Fruit fly (Drosophila melanogaster) whole organism, prepupa: ENCODE results near the gene Helz.
A peak's percentile ranks its signal among the peaks of the same experiment; 100 is the strongest.

Source experiments
- Blimp-1 ChIP-seq: fragments of 200-800 bp; sonication (Bioruptor generic); optimal IDR thresholded peaks from 3 replicates; lab custom pipeline; 2017; ENCODE audit warnings: missing biosample characterization, missing genetic modification characterization, mild to moderate bottlenecking, moderate library complexity, missing genetic modification reagents
- CG10631 ChIP-seq: fragments of 200-800 bp; sonication (Bioruptor generic); optimal IDR thresholded peaks from 2 replicates; lab custom pipeline; 2016; ENCODE audit warnings: missing biosample characterization, missing genetic modification characterization
- CG10669 ChIP-seq: fragments of 200-800 bp; sonication (Bioruptor generic); optimal IDR thresholded peaks from 3 replicates; lab custom pipeline; 2018; ENCODE audit warnings: missing biosample characterization, mild to moderate bottlenecking, missing genetic modification characterization, moderate library complexity
- CG11294 ChIP-seq: fragments of 200-800 bp; sonication (Bioruptor generic); IDR thresholded peaks from 2 replicates; pipeline ENCODE4 v1.3.6; 2022; ENCODE audit warnings: missing biosample characterization, missing genetic modification characterization
- CG11762 ChIP-seq: fragments of 200-800 bp; sonication (Bioruptor generic); optimal IDR thresholded peaks from 3 replicates; lab custom pipeline; 2016; ENCODE audit warnings: missing biosample characterization, missing genetic modification characterization; ENCODE audit not compliant: insufficient read depth
- CG11902 ChIP-seq: fragments of 200-800 bp; sonication (Bioruptor generic); optimal IDR thresholded peaks from 3 replicates; lab custom pipeline; 2016; ENCODE audit warnings: missing biosample characterization, missing genetic modification characterization
- CG15336 ChIP-seq: fragments of 200-800 bp; sonication (Bioruptor generic); IDR thresholded peaks from 2 replicates; pipeline ENCODE4 v1.3.6; 2022; ENCODE audit warnings: missing biosample characterization, missing genetic modification characterization
- CG1621 ChIP-seq: fragments of 200-800 bp; sonication (Bioruptor generic); optimal IDR thresholded peaks from 3 replicates; lab custom pipeline; 2018; ENCODE audit warnings: missing biosample characterization, mild to moderate bottlenecking, missing genetic modification characterization
- CG16779 ChIP-seq: fragments of 200-800 bp; sonication (Bioruptor generic); optimal IDR thresholded peaks from 3 replicates; lab custom pipeline; 2017; ENCODE audit warnings: missing biosample characterization, mild to moderate bottlenecking, missing genetic modification characterization
- CG3032 ChIP-seq: fragments of 200-800 bp; optimal IDR thresholded peaks from 2 replicates; lab custom pipeline; 2019; ENCODE audit warnings: missing biosample characterization, mild to moderate bottlenecking, missing genetic modification characterization, moderate library complexity
- CG32006 ChIP-seq: fragments of 200-800 bp; sonication (Bioruptor generic); optimal IDR thresholded peaks from 3 replicates; lab custom pipeline; 2017; ENCODE audit warnings: missing biosample characterization, mild to moderate bottlenecking, missing genetic modification characterization
- CG34406 ChIP-seq: fragments of 200-800 bp; sonication (Bioruptor generic); optimal IDR thresholded peaks from 3 replicates; lab custom pipeline; 2016; ENCODE audit warnings: missing biosample characterization, missing genetic modification characterization
- CG3919 ChIP-seq: fragments of 200-800 bp; sonication (Bioruptor generic); optimal IDR thresholded peaks from 3 replicates; lab custom pipeline; 2016; ENCODE audit warnings: missing biosample characterization, missing genetic modification characterization
- CG4318 ChIP-seq: fragments of 200-800 bp; sonication (Bioruptor generic); optimal IDR thresholded peaks from 3 replicates; lab custom pipeline; 2017; ENCODE audit warnings: missing biosample characterization, mild to moderate bottlenecking, missing genetic modification characterization
- CG6276 ChIP-seq: fragments of 200-800 bp; sonication (Bioruptor generic); optimal IDR thresholded peaks from 2 replicates; lab custom pipeline; 2017; ENCODE audit warnings: missing biosample characterization, mild to moderate bottlenecking, missing genetic modification characterization
- CG6792 ChIP-seq: fragments of 200-800 bp; sonication (Bioruptor generic); optimal IDR thresholded peaks from 3 replicates; lab custom pipeline; 2016; ENCODE audit warnings: missing biosample characterization, missing genetic modification characterization
- CG6808 ChIP-seq: fragments of 200-800 bp; sonication (Bioruptor generic); optimal IDR thresholded peaks from 3 replicates; lab custom pipeline; 2017; ENCODE audit warnings: missing biosample characterization, missing genetic modification characterization, mild to moderate bottlenecking, moderate library complexity, missing genetic modification reagents
- CG6854 ChIP-seq: fragments of 200-800 bp; sonication (Bioruptor generic); optimal IDR thresholded peaks from 2 replicates; lab custom pipeline; 2017; ENCODE audit warnings: missing biosample characterization, mild to moderate bottlenecking, missing genetic modification characterization
- CG7368 ChIP-seq: fragments of 200-800 bp; sonication (Bioruptor generic); optimal IDR thresholded peaks from 3 replicates; lab custom pipeline; 2016; ENCODE audit warnings: missing biosample characterization, missing genetic modification characterization
- CG8632 ChIP-seq: fragments of 200-800 bp; sonication (Bioruptor generic); optimal IDR thresholded peaks from 3 replicates; lab custom pipeline; 2016; ENCODE audit warnings: missing biosample characterization, missing genetic modification characterization
- CG9139 ChIP-seq: fragments of 200-800 bp; sonication (Bioruptor generic); optimal IDR thresholded peaks from 3 replicates; lab custom pipeline; 2017; ENCODE audit warnings: missing biosample characterization, mild to moderate bottlenecking, missing genetic modification characterization
- Eip75B ChIP-seq: fragments of 200-800 bp; sonication (Bioruptor generic); optimal IDR thresholded peaks from 3 replicates; lab custom pipeline; 2016; ENCODE audit warnings: missing biosample characterization, missing genetic modification characterization
- Eip78C ChIP-seq: fragments of 200-800 bp; sonication (Bioruptor generic); peaks from one replicate; lab custom pipeline; 2016; ENCODE audit warnings: missing biosample characterization, missing genetic modification characterization
- Eip93F ChIP-seq: fragments of 200-800 bp; sonication (Bioruptor generic); optimal IDR thresholded peaks from 2 replicates; lab custom pipeline; 2016; ENCODE audit warnings: missing biosample characterization, mild to moderate bottlenecking, missing genetic modification characterization
- Ets21C ChIP-seq: fragments of 200-800 bp; sonication (Bioruptor generic); optimal IDR thresholded peaks from 3 replicates; lab custom pipeline; 2016; ENCODE audit warnings: missing biosample characterization, missing genetic modification characterization
- Ets96B ChIP-seq: fragments of 200-800 bp; optimal IDR thresholded peaks from 2 replicates; lab custom pipeline; 2019; ENCODE audit warnings: missing biosample characterization, mild to moderate bottlenecking, missing genetic modification characterization, moderate library complexity
- Hr39 ChIP-seq: fragments of 200-800 bp; sonication (Bioruptor generic); optimal IDR thresholded peaks from 2 replicates; lab custom pipeline; 2016; ENCODE audit warnings: missing biosample characterization, missing genetic modification characterization
- Hr4 ChIP-seq: fragments of 200-800 bp; sonication (Bioruptor generic); optimal IDR thresholded peaks from 3 replicates; lab custom pipeline; 2016; ENCODE audit warnings: missing biosample characterization, missing genetic modification characterization
- Lpt ChIP-seq: fragments of 200-800 bp; sonication (Bioruptor generic); optimal IDR thresholded peaks from 3 replicates; lab custom pipeline; 2016; ENCODE audit warnings: missing biosample characterization, missing genetic modification characterization
- Met ChIP-seq: fragments of 200-800 bp; sonication (Bioruptor generic); optimal IDR thresholded peaks from 3 replicates; lab custom pipeline; 2016; ENCODE audit warnings: missing biosample characterization, missing genetic modification characterization
- Smox ChIP-seq: fragments of 200-800 bp; sonication (Bioruptor generic); optimal IDR thresholded peaks from 3 replicates; lab custom pipeline; 2016; ENCODE audit warnings: missing biosample characterization, missing genetic modification characterization
- Sox102F ChIP-seq: fragments of 200-800 bp; sonication (Bioruptor generic); optimal IDR thresholded peaks from 2 replicates; lab custom pipeline; 2016; ENCODE audit warnings: missing biosample characterization, mild to moderate bottlenecking, missing genetic modification characterization
- Sox14 ChIP-seq: fragments of 200-800 bp; sonication (Bioruptor generic); optimal IDR thresholded peaks from 3 replicates; lab custom pipeline; 2016; ENCODE audit warnings: missing biosample characterization, missing genetic modification characterization
- achi ChIP-seq: fragments of 200-800 bp; sonication (Bioruptor generic); optimal IDR thresholded peaks from 3 replicates; lab custom pipeline; 2016; ENCODE audit warnings: missing biosample characterization, missing genetic modification characterization
- acj6 ChIP-seq: fragments of 200-800 bp; sonication (Bioruptor generic); optimal IDR thresholded peaks from 3 replicates; lab custom pipeline; 2016; ENCODE audit warnings: missing biosample characterization, missing genetic modification characterization
- cyc ChIP-seq: fragments of 200-800 bp; sonication (Bioruptor generic); optimal IDR thresholded peaks from 3 replicates; lab custom pipeline; 2016; ENCODE audit warnings: missing biosample characterization, missing genetic modification characterization
- dac ChIP-seq: fragments of 200-800 bp; sonication (Bioruptor generic); optimal IDR thresholded peaks from 2 replicates; lab custom pipeline; 2017; ENCODE audit warnings: missing biosample characterization, mild to moderate bottlenecking, missing genetic modification characterization
- dsx ChIP-seq: fragments of 200-800 bp; optimal IDR thresholded peaks from 3 replicates; lab custom pipeline; 2019; ENCODE audit warnings: missing biosample characterization, mild to moderate bottlenecking, missing genetic modification characterization, moderate library complexity; ENCODE audit not compliant: poor library complexity, severe bottlenecking
- eg ChIP-seq: fragments of 200-800 bp; sonication (Bioruptor generic); IDR thresholded peaks from 3 replicates; pipeline ENCODE4 v1.3.6; 2022; ENCODE audit warnings: missing biosample characterization, missing genetic modification characterization
- esn ChIP-seq: fragments of 200-800 bp; sonication (Bioruptor generic); optimal IDR thresholded peaks from 2 replicates; lab custom pipeline; 2016; ENCODE audit warnings: missing biosample characterization, mild to moderate bottlenecking, missing genetic modification characterization, moderate library complexity
- fd59A ChIP-seq: fragments of 200-800 bp; sonication (Bioruptor generic); optimal IDR thresholded peaks from 2 replicates; lab custom pipeline; 2017; ENCODE audit warnings: missing biosample characterization, mild to moderate bottlenecking, missing genetic modification characterization, missing genetic modification reagents
- fd85E ChIP-seq: fragments of 200-800 bp; sonication (Bioruptor generic); optimal IDR thresholded peaks from 3 replicates; lab custom pipeline; 2016; ENCODE audit warnings: missing biosample characterization, missing genetic modification characterization
- fkh ChIP-seq: fragments of 200-800 bp; sonication (Bioruptor generic); optimal IDR thresholded peaks from 3 replicates; lab custom pipeline; 2017; ENCODE audit warnings: missing biosample characterization, mild to moderate bottlenecking, missing genetic modification characterization, moderate library complexity
- net ChIP-seq: fragments of 200-800 bp; sonication (Bioruptor generic); optimal IDR thresholded peaks from 3 replicates; lab custom pipeline; 2016; ENCODE audit warnings: missing biosample characterization, missing genetic modification characterization
- salr ChIP-seq, 2 experiments: fragments of 200-800 bp; sonication (Bioruptor generic); optimal IDR thresholded peaks; 3 replicates each; lab custom pipeline; 2016 to 2018; ENCODE audit warnings: missing biosample characterization in 2 of 2, missing genetic modification characterization in 2 of 2, mild to moderate bottlenecking in 1 of 2
- spab ChIP-seq: fragments of 200-800 bp; sonication (Bioruptor generic); optimal IDR thresholded peaks from 2 replicates; lab custom pipeline; 2017; ENCODE audit warnings: missing biosample characterization, mild to moderate bottlenecking, missing genetic modification characterization, missing genetic modification reagents
- ss ChIP-seq, 2 experiments: fragments of 200-800 bp; sonication (Bioruptor generic); optimal IDR thresholded peaks; 2 replicates in 1 of 2; 3 replicates in 1 of 2; lab custom pipeline; 2017 to 2018; ENCODE audit warnings: mild to moderate bottlenecking in 2 of 2, missing biosample characterization in 2 of 2, missing genetic modification characterization in 2 of 2, moderate library complexity in 1 of 2
- svp ChIP-seq: fragments of 200-800 bp; sonication (Bioruptor generic); peaks from one replicate; lab custom pipeline; 2016; ENCODE audit warnings: missing biosample characterization, missing genetic modification characterization
- topi ChIP-seq: fragments of 200-800 bp; sonication (Bioruptor generic); optimal IDR thresholded peaks from 3 replicates; lab custom pipeline; 2016; ENCODE audit warnings: missing biosample characterization, missing genetic modification characterization
- vri ChIP-seq: fragments of 200-800 bp; sonication (Bioruptor generic); optimal IDR thresholded peaks from 3 replicates; lab custom pipeline; 2016; ENCODE audit warnings: missing biosample characterization, mild to moderate bottlenecking, missing genetic modification characterization

Gene Helz

dm6 chr3L:14781082-14781862 is 8.5 kb upstream of the Helz start:
- TF ChIP-seq CG4318 (peak; percentile 13), fd59A (no peak), salr (GFP tag; optimal IDR thresholded peaks at IDR 0.05; lab: Kevin White, UChicago) (peak; percentile 51 to 70), svp (GFP tag; lab: Kevin White, UChicago) (peak; percentile 89), dsx (peak; percentile 68), CG32006 (peak; percentile 82), eg (GFP tag; lab: Robert Waterston, UW) (peak; percentile 68), Eip93F (GFP tag; lab: Kevin White, UChicago) (no peak), acj6 (GFP tag; lab: Kevin White, UChicago) (peak; percentile 63), fd85E (peak; percentile 19), achi (GFP tag; lab: Kevin White, UChicago) (peak; percentile 53), Sox102F (peak; percentile 38), CG11762 (GFP tag; lab: Kevin White, UChicago) (peak; percentile 53), spab (GFP tag; lab: Kevin White, UChicago) (peak; percentile 40), Met (GFP tag; lab: Kevin White, UChicago) (peak; percentile 61), CG1621 (peak; percentile 43), topi (GFP tag; lab: Kevin White, UChicago) (peak; percentile 58), CG34406 (GFP tag; lab: Kevin White, UChicago) (peak; percentile 72), CG11902 (GFP tag; lab: Kevin White, UChicago) (peak; percentile 53), CG9139 (GFP tag; lab: Kevin White, UChicago) (peak; percentile 84), Eip75B (GFP tag; lab: Kevin White, UChicago) (peak; percentile 62), CG10631 (GFP tag; lab: Kevin White, UChicago) (peak; percentile 66), CG6276 (GFP tag; lab: Kevin White, UChicago) (peak; percentile 52), Lpt (GFP tag; lab: Kevin White, UChicago) (peak; percentile 82), CG3919 (peak; percentile 67), CG7368 (GFP tag; lab: Kevin White, UChicago) (no peak), ss (GFP tag; optimal IDR thresholded peaks at IDR 0.05; lab: Kevin White, UChicago) (peak; percentile 89 to 96), esn (peak; percentile 80), CG10669 (GFP tag; lab: Kevin White, UChicago) (peak; percentile 43), Hr4 (GFP tag; lab: Kevin White, UChicago) (peak; percentile 68), Hr39 (peak; percentile 56), vri (peak; percentile 46), Ets96B (tag; lab: Kevin White, UChicago) (peak; percentile 5), Ets21C (peak; percentile 33), CG6854 (peak; percentile 89), fkh (peak; percentile 88), CG3032 (tag; lab: Kevin White, UChicago) (peak; percentile 39), Smox (GFP tag; lab: Kevin White, UChicago) (no peak), Eip78C (GFP tag; lab: Kevin White, UChicago) (peak; percentile 87), dac (no peak), cyc (GFP tag; lab: Kevin White, UChicago) (peak; percentile 59), Blimp-1 (GFP tag; lab: Kevin White, UChicago) (peak; percentile 30), CG8632 (GFP tag; lab: Kevin White, UChicago) (peak; percentile 75), Sox14 (GFP tag; lab: Kevin White, UChicago) (peak; percentile 54), CG15336 (GFP tag; lab: Robert Waterston, UW) (peak; percentile 51), CG6808 (GFP tag; lab: Kevin White, UChicago) (peak; percentile 78), net (peak; percentile 56), CG6792 (GFP tag; lab: Kevin White, UChicago) (peak; percentile 65), CG11294 (GFP tag; lab: Robert Waterston, UW) (no peak), CG16779 (tag; lab: Kevin White, UChicago) (peak; percentile 59)
